Fruit fly (Drosophila melanogaster) Kc167 (cell line): ENCODE results near the gene ND-B17.
"Not testable (repeated sequence)": the region's sequence is repeated elsewhere in the genome, so short reads cannot be mapped to it uniquely, and the experiment has no call there.

Experiments
- Sin3A ChIP-seq: fragments of >200 bp; optimal IDR thresholded peaks from 2 replicates; lab custom pipeline; 2018; ENCODE audit warnings: missing external identifiers
- insv ChIP-seq: fragments of >200 bp; optimal IDR thresholded peaks from 3 replicates; lab custom pipeline; 2018; ENCODE audit warnings: missing external identifiers

DNA sequence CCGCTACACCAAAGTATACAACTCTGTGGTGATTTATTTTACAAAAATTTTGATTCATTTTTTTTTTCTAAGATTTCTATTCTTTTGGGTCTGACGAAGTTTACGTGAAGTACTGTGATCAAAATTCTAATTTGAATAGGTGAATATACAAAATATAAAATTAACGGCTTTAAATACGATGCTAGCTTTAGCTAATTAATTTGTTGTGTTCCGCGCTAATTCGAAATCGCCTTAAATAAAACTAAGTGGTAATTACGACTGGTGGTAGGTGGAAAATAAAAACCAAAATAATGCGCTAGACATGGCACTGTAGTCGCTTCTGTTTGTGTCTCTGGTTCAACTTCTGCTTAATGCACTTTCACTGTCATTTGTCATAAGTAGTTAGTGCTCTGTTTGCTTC is 39.9 kb downstream of the ND-B17 start, which contains the start of gene CG43924:
- not testable (repeated sequence) for TF ChIP-seq Sin3A, insv (lab: Kevin White, UChicago)
